Worm (Caenorhabditis elegans) whole organism, L1 larva: ENCODE results near the gene nhr-104.

ENCODE experiments used
- C16A3.4 ChIP-seq: fragments of 150-350 bp; optimal IDR thresholded peaks from 2 replicates; lab custom pipeline; 2014; ENCODE audit warnings: missing biosample characterization, missing genetic modification characterization
- aha-1 ChIP-seq: fragments of 150-350 bp; optimal IDR thresholded peaks from 2 replicates; lab custom pipeline; 2014; ENCODE audit warnings: missing biosample characterization, missing genetic modification characterization
- ama-1 ChIP-seq: fragments of 150-350 bp; optimal IDR thresholded peaks from 2 replicates; lab custom pipeline; 2014
- blmp-1 ChIP-seq: fragments of 150-350 bp; optimal IDR thresholded peaks from 2 replicates; lab custom pipeline; 2014; ENCODE audit warnings: missing biosample characterization, missing genetic modification characterization
- ceh-63 ChIP-seq: fragments of 200-800 bp; sonication (Bioruptor generic); optimal IDR thresholded peaks from 2 replicates; lab custom pipeline; 2018; ENCODE audit warnings: mild to moderate bottlenecking, missing genetic modification characterization, missing compliant biosample characterization
- ceh-8 ChIP-seq: fragments of 200-800 bp; sonication (Bioruptor generic); optimal IDR thresholded peaks from 2 replicates; lab custom pipeline; 2018; ENCODE audit warnings: mild to moderate bottlenecking, missing genetic modification characterization, moderate library complexity, missing compliant biosample characterization
- ces-1 ChIP-seq: fragments of 150-350 bp; optimal IDR thresholded peaks from 2 replicates; lab custom pipeline; 2014; ENCODE audit warnings: missing biosample characterization, missing genetic modification reagents, missing genetic modification characterization
- efl-1 ChIP-seq, 4 experiments: fragments of 150-350 bp; optimal IDR thresholded peaks in 3 of 4; peaks in 1 of 4; 1 replicate in 1 of 4; 2 replicates in 3 of 4; lab custom pipeline; 2014; ENCODE audit warnings: missing biosample characterization in 2 of 4, missing genetic modification characterization in 2 of 4, missing genetic modification reagents in 2 of 4
- fkh-4 ChIP-seq: sonication (generic microtip); optimal IDR thresholded peaks from 2 replicates; lab custom pipeline; 2016; ENCODE audit warnings: missing compliant biosample characterization, missing genetic modification characterization, borderline replicate concordance
- grh-1 ChIP-seq: fragments of 200-800 bp; sonication (Bioruptor generic); IDR thresholded peaks from 2 replicates; pipeline ENCODE4 v1.3.6; 2022; ENCODE audit warnings: missing genetic modification reagents, missing genetic modification characterization, missing compliant biosample characterization
- hlh-17 ChIP-seq: fragments of 200-800 bp; sonication (Bioruptor generic); optimal IDR thresholded peaks from 2 replicates; lab custom pipeline; 2018; ENCODE audit warnings: missing genetic modification characterization, mild to moderate bottlenecking, missing compliant biosample characterization, moderate library complexity, borderline replicate concordance
- hlh-4 ChIP-seq: sonication (generic microtip); optimal IDR thresholded peaks from 2 replicates; lab custom pipeline; 2016; ENCODE audit warnings: mild to moderate bottlenecking, missing genetic modification characterization, missing compliant biosample characterization
- isw-1 ChIP-seq: fragments of 200-800 bp; sonication (Bioruptor generic); IDR thresholded peaks from 2 replicates; pipeline ENCODE4 v1.3.6; 2022; ENCODE audit warnings: missing genetic modification characterization, missing compliant biosample characterization
- lin-14 ChIP-seq: fragments of 200-800 bp; sonication (Bioruptor generic); optimal IDR thresholded peaks from 2 replicates; lab custom pipeline; 2018; ENCODE audit warnings: mild to moderate bottlenecking, missing genetic modification characterization, moderate library complexity, missing compliant biosample characterization
- lin-39 ChIP-seq: fragments of 150-350 bp; optimal IDR thresholded peaks from 2 replicates; lab custom pipeline; 2014; ENCODE audit warnings: missing biosample characterization, missing genetic modification reagents, missing genetic modification characterization
- lir-3 ChIP-seq: sonication (generic microtip); optimal IDR thresholded peaks from 2 replicates; lab custom pipeline; 2016; ENCODE audit warnings: mild to moderate bottlenecking, missing genetic modification characterization, moderate library complexity, missing compliant biosample characterization; ENCODE audit not compliant: poor library complexity
- mef-2 ChIP-seq: fragments of 150-350 bp; optimal IDR thresholded peaks from 2 replicates; lab custom pipeline; 2014; ENCODE audit warnings: missing biosample characterization, missing genetic modification characterization
- mep-1 ChIP-seq: fragments of 150-350 bp; optimal IDR thresholded peaks from 2 replicates; lab custom pipeline; 2014; ENCODE audit warnings: missing biosample characterization, missing genetic modification characterization
- nhr-12 ChIP-seq: sonication (generic microtip); optimal IDR thresholded peaks from 2 replicates; lab custom pipeline; 2017; ENCODE audit warnings: missing biosample characterization, missing genetic modification characterization
- nhr-19 ChIP-seq: fragments of 200-800 bp; sonication (Bioruptor generic); conservative IDR thresholded peaks from 2 replicates; pipeline ENCODE4 v1.3.6; 2022; ENCODE audit warnings: missing genetic modification characterization, missing compliant biosample characterization
- nhr-28 ChIP-seq: fragments of 150-350 bp; optimal IDR thresholded peaks from 2 replicates; lab custom pipeline; 2014; ENCODE audit warnings: missing biosample characterization, missing genetic modification characterization
- nhr-71 ChIP-seq: sonication (generic microtip); optimal IDR thresholded peaks from 2 replicates; lab custom pipeline; 2016; ENCODE audit warnings: mild to moderate bottlenecking, missing genetic modification characterization, moderate library complexity, missing compliant biosample characterization
- nhr-77 ChIP-seq: fragments of 150-350 bp; optimal IDR thresholded peaks from 2 replicates; lab custom pipeline; 2014; ENCODE audit warnings: missing biosample characterization, missing genetic modification characterization
- pag-3 ChIP-seq: sonication (generic microtip); optimal IDR thresholded peaks from 2 replicates; lab custom pipeline; 2017; ENCODE audit warnings: missing genetic modification characterization, mild to moderate bottlenecking, missing compliant biosample characterization, antibody characterized with exemption, borderline replicate concordance; ENCODE audit not compliant: insufficient read depth
- sup-37 ChIP-seq: fragments of 200-800 bp; sonication (Bioruptor generic); optimal IDR thresholded peaks from 2 replicates; lab custom pipeline; 2018; ENCODE audit warnings: mild to moderate bottlenecking, missing genetic modification characterization, missing compliant biosample characterization
- swsn-7 ChIP-seq: sonication (generic microtip); optimal IDR thresholded peaks from 2 replicates; lab custom pipeline; 2016; ENCODE audit warnings: missing genetic modification characterization, missing compliant biosample characterization
- tbx-2 ChIP-seq: sonication (generic microtip); optimal IDR thresholded peaks from 2 replicates; lab custom pipeline; 2016; ENCODE audit warnings: missing genetic modification characterization, missing compliant biosample characterization
- tlp-1 ChIP-seq: fragments of 150-350 bp; optimal IDR thresholded peaks from 2 replicates; lab custom pipeline; 2014; ENCODE audit warnings: missing biosample characterization, missing genetic modification characterization
- unc-130 ChIP-seq: fragments of 150-350 bp; optimal IDR thresholded peaks from 2 replicates; lab custom pipeline; 2017; ENCODE audit warnings: missing biosample characterization, missing genetic modification characterization, inconsistent platforms
- unc-30 ChIP-seq: sonication (generic microtip); optimal IDR thresholded peaks from 2 replicates; lab custom pipeline; 2017; ENCODE audit warnings: missing biosample characterization, missing genetic modification characterization
- unc-86 ChIP-seq: sonication (generic microtip); optimal IDR thresholded peaks from 2 replicates; lab custom pipeline; 2016; ENCODE audit warnings: missing genetic modification characterization, missing compliant biosample characterization
- vab-15 ChIP-seq: sonication (generic microtip); optimal IDR thresholded peaks from 2 replicates; lab custom pipeline; 2017; ENCODE audit warnings: missing genotype, mild to moderate bottlenecking, missing genetic modification characterization, missing compliant biosample characterization
- zag-1 ChIP-seq: fragments of 150-350 bp; optimal IDR thresholded peaks from 2 replicates; lab custom pipeline; 2014; ENCODE audit warnings: missing biosample characterization, missing genetic modification characterization
- ztf-11 ChIP-seq, 2 experiments: sonication (generic microtip); optimal IDR thresholded peaks; 2 replicates each; lab custom pipeline; 2016 to 2017; ENCODE audit warnings: missing genetic modification characterization in 2 of 2, missing biosample characterization in 1 of 2, missing compliant biosample characterization in 1 of 2

Gene nhr-104

DNA sequence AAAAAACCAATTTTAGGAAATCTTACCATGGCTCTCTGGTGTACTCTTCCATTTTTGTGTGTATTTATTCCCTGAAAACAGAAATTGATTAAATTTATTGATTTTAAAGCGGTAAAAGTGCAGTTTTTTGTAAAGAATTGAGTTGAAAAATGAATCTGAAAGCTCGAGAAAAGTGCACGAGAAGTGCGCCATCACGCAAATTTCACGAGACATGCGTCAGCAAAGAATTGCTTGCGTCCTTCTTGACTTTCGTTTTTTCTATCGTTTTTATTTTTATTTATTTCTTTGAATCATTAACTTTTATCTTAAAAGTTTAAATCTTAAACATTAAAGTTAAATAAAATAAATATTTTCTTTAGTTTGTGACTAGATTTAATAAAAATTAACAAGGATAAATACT lies 43.1 kb downstream of the nhr-104 start, which contains the start of gene timm-17B.1 (continued):
- TF ChIP-seq nhr-71 (peak; percentile 84), mef-2 (tag; lab: Kevin White, UChicago) (no peak), ces-1 (GFP tag; lab: Kevin White, UChicago) (no peak), unc-30 (tag; lab: Kevin White, UChicago) (no peak), ceh-8 (GFP tag; lab: Kevin White, UChicago) (no peak), lir-3 (tag; lab: Kevin White, UChicago) (peak; percentile 45), nhr-77 (tag; lab: Kevin White, UChicago) (peak; percentile 16), nhr-12 (tag; lab: Kevin White, UChicago) (no peak), unc-86 (tag; lab: Kevin White, UChicago) (peak; percentile 48), tlp-1 (tag; lab: Kevin White, UChicago) (no peak), fkh-4 (tag; lab: Kevin White, UChicago) (no peak), mep-1 (tag; lab: Kevin White, UChicago) (peak; percentile 93), isw-1 (GFP tag; lab: Robert Waterston, UW) (peak; percentile 75), lin-14 (GFP tag; lab: Kevin White, UChicago) (no peak), tbx-2 (tag; lab: Kevin White, UChicago) (peak; percentile 73), lin-39 (tag; lab: Kevin White, UChicago) (peak; percentile 91), efl-1 (optimal IDR thresholded peaks at IDR 0.05; lab: Kevin White, UChicago) (peak; percentile 71 to 79), efl-1 (GFP tag; optimal IDR thresholded peaks at IDR 0.05 in 1 of 2; lab: Kevin White, UChicago) (peak; percentile 76 to 97)

DNA sequence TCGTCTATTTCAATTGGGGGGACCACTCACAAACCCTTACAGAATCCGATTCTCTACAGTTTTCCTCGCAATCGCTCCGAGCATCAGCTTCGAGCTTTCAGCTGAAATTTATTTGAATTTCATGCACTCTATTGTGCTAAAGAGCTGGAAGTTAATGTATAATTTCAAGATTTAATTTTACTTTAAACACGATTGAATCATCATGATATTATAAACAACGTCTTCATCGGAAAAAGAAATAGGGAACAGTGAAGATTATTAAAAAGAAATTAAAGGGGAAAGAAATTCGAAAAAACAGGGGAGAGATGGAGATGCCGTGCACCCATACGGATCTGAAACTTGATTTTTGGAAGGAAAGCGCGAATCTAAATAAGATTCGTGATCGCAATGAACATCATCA lies 44.3 kb downstream of the nhr-104 start, which contains the start of gene hoe-1:
hoe-1 (minus strand) TSS at position 101 of the 400 bp plus-strand sequence.
- TF ChIP-seq efl-1 (optimal IDR thresholded peaks at IDR 0.05; lab: Kevin White, UChicago) (no peak), efl-1 (GFP tag; optimal IDR thresholded peaks at IDR 0.05 in 1 of 2; lab: Kevin White, UChicago) (peak in 1 of 2 experiments; percentile 24), nhr-28 (tag; lab: Kevin White, UChicago) (no peak), swsn-7 (tag; lab: Kevin White, UChicago) (no peak)

DNA sequence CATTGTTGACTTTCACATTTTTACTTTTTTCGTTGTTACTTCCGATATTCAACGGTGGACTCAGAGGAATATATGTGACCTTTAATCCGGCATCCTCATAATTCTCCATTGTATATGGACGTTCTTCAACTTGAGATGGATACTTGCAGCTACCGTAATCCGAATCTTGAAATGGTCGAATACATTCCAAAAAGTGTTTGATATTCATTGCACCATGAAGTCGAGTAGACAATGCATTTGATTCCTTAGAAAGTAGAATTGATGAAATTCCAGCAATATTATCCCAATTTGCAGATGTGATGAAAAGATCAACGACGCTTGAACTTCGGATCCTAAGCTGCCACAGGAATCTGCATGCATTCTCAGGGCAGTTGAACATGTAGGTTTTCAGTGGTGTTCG lies 46.0 kb downstream of the nhr-104 start:
- TF ChIP-seq ztf-11 (tag; optimal IDR thresholded peaks at IDR 0.05; lab: Kevin White, UChicago), result no peak
- TF ChIP-seq efl-1 (optimal IDR thresholded peaks at IDR 0.05; lab: Kevin White, UChicago), result no peak
- peak in 1 of 2 experiments; percentile 91 for TF ChIP-seq efl-1 (GFP tag; optimal IDR thresholded peaks at IDR 0.05 in 1 of 2; lab: Kevin White, UChicago)
- no peak for TF ChIP-seq unc-30 (tag; lab: Kevin White, UChicago)
- TF ChIP-seq sup-37 (GFP tag; lab: Kevin White, UChicago), result no peak

DNA sequence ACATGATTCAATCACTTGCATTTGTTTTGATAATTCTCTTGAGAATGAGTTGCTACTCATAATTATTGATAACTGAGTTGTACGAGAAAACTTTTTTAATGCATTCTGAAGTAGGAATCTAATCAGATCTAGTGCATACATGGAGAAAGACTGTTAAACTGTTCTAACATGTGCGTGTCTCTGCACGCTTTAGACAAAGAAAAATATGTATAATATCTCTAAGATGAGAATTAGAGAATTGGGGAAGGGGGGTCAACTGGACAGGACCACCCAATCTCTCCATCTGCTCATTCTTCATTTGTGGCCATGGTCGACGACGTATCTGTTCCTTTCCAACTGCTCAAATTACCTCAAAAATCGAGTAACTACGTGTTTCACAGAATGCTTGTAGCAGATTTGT lies 51.2 kb downstream of the nhr-104 start, which contains the start of gene fbxb-78:
fbxb-78 (plus strand) TSS at position 301 of the 400 bp plus-strand sequence.
- TF ChIP-seq unc-30 (tag; lab: Kevin White, UChicago), result no peak
- no peak for TF ChIP-seq unc-130 (tag; lab: Kevin White, UChicago)
- no peak for TF ChIP-seq unc-86 (tag; lab: Kevin White, UChicago)
- no peak for TF ChIP-seq C16A3.4 (tag; lab: Kevin White, UChicago)
- no peak for TF ChIP-seq hlh-4
- no peak for TF ChIP-seq nhr-77 (tag; lab: Kevin White, UChicago)
- TF ChIP-seq nhr-19, result no peak
- TF ChIP-seq aha-1, result no peak
- TF ChIP-seq vab-15, result no peak
- no peak for TF ChIP-seq isw-1 (GFP tag; lab: Robert Waterston, UW)
- TF ChIP-seq pag-3, result no peak
- no peak for TF ChIP-seq zag-1 (tag; lab: Kevin White, UChicago)
- TF ChIP-seq ama-1, result no peak
- TF ChIP-seq ceh-63, result no peak
- no peak for TF ChIP-seq blmp-1 (tag; lab: Kevin White, UChicago)
- TF ChIP-seq ztf-11 (tag; optimal IDR thresholded peaks at IDR 0.05; lab: Kevin White, UChicago), result no peak
- no peak for TF ChIP-seq grh-1
- no peak for TF ChIP-seq lin-39 (tag; lab: Kevin White, UChicago)
- TF ChIP-seq hlh-17, result no peak
- no peak for TF ChIP-seq mef-2 (tag; lab: Kevin White, UChicago)
